Worm (Caenorhabditis elegans) whole organism, young adult: Measurements from ENCODE around the gene Y48A6B.3.
A peak's percentile ranks its signal among the peaks of the same experiment; 100 is the strongest.

Experiments used
- B0019.2 ChIP-seq: fragments of 200-800 bp; sonication (Bioruptor generic); conservative IDR thresholded peaks from 2 replicates; pipeline ENCODE4 v1.3.6; 2022; ENCODE audit warnings: missing genetic modification reagents, missing genetic modification characterization, missing compliant biosample characterization
- C06A6.2 ChIP-seq: fragments of 200-800 bp; sonication (Bioruptor generic); conservative IDR thresholded peaks from 2 replicates; pipeline ENCODE4 v1.3.6; 2022; ENCODE audit warnings: missing genetic modification characterization, missing compliant biosample characterization
- F39B2.1 ChIP-seq: fragments of 200-800 bp; sonication (Bioruptor generic); IDR thresholded peaks from 2 replicates; pipeline ENCODE4 v1.3.6; 2022; ENCODE audit warnings: missing genetic modification reagents, missing genetic modification characterization, missing compliant biosample characterization
- F57A8.1 ChIP-seq: fragments of 200-800 bp; sonication (Bioruptor generic); optimal IDR thresholded peaks from 2 replicates; lab custom pipeline; 2018; ENCODE audit warnings: mild to moderate bottlenecking, missing genetic modification characterization, moderate library complexity, missing compliant biosample characterization
- K12H6.12 ChIP-seq: fragments of 200-800 bp; sonication (Bioruptor generic); optimal IDR thresholded peaks from 2 replicates; lab custom pipeline; 2018; ENCODE audit warnings: mild to moderate bottlenecking, missing genetic modification characterization, missing compliant biosample characterization
- T07F8.4 ChIP-seq: sonication (generic microtip); optimal IDR thresholded peaks from 2 replicates; lab custom pipeline; 2016; ENCODE audit warnings: mild to moderate bottlenecking, missing genetic modification characterization, moderate library complexity, missing compliant biosample characterization
- Y53G8AR.9 ChIP-seq: fragments of 200-800 bp; sonication (Bioruptor generic); conservative IDR thresholded peaks from 2 replicates; pipeline ENCODE4 v1.3.6; 2022; ENCODE audit warnings: missing genetic modification reagents, missing genetic modification characterization, missing compliant biosample characterization
- Y67H2A.10 ChIP-seq: fragments of 200-800 bp; sonication (Bioruptor generic); conservative IDR thresholded peaks from 2 replicates; pipeline ENCODE4 v1.3.6; 2022; ENCODE audit warnings: missing genetic modification reagents, missing genetic modification characterization, missing compliant biosample characterization
- Y95B8A.8 ChIP-seq: fragments of 200-800 bp; sonication (Bioruptor generic); IDR thresholded peaks from 2 replicates; pipeline ENCODE4 v1.3.6; 2022; ENCODE audit warnings: missing genetic modification reagents, missing genetic modification characterization, missing compliant biosample characterization
- ZK185.1 ChIP-seq: sonication (generic microtip); optimal IDR thresholded peaks from 2 replicates; lab custom pipeline; 2016; ENCODE audit warnings: mild to moderate bottlenecking, missing genetic modification characterization, missing compliant biosample characterization; ENCODE audit not compliant: poor library complexity, severe bottlenecking
- akir-1 ChIP-seq: fragments of 200-800 bp; sonication (Bioruptor generic); optimal IDR thresholded peaks from 2 replicates; lab custom pipeline; 2018; ENCODE audit warnings: mild to moderate bottlenecking, missing genetic modification characterization, moderate library complexity, missing compliant biosample characterization
- aptf-2 ChIP-seq: fragments of 200-800 bp; sonication (Bioruptor generic); conservative IDR thresholded peaks from 2 replicates; pipeline ENCODE4 v1.3.6; 2022; ENCODE audit warnings: missing genetic modification reagents, missing genetic modification characterization, missing compliant biosample characterization
- aptf-3 ChIP-seq: fragments of 200-800 bp; sonication (Bioruptor generic); IDR thresholded peaks from 2 replicates; pipeline ENCODE4 v1.3.6; 2022; ENCODE audit warnings: missing genetic modification characterization, missing compliant biosample characterization
- athp-1 ChIP-seq: sonication (generic microtip); optimal IDR thresholded peaks from 2 replicates; lab custom pipeline; 2017; ENCODE audit warnings: mild to moderate bottlenecking, missing genetic modification characterization, missing compliant biosample characterization
- attf-6 ChIP-seq: fragments of 200-800 bp; sonication (Bioruptor generic); IDR thresholded peaks from 2 replicates; pipeline ENCODE4 v1.3.6; 2022; ENCODE audit warnings: missing genetic modification reagents, missing genetic modification characterization, missing compliant biosample characterization
- cebp-1 ChIP-seq, 2 experiments: fragments of 200-800 bp in 1 of 2; sonication (Bioruptor generic) in 1 of 2; sonication (generic microtip) in 1 of 2; IDR thresholded peaks in 1 of 2; optimal IDR thresholded peaks in 1 of 2; 2 replicates each; pipeline versions ENCODE4 v1.3.6 to Lab custom; 2017 to 2022; ENCODE audit warnings: missing compliant biosample characterization in 2 of 2, missing genetic modification characterization in 2 of 2, mild to moderate bottlenecking in 1 of 2, missing genetic modification reagents in 1 of 2, moderate library complexity in 1 of 2
- ceh-58 ChIP-seq: fragments of 200-800 bp; sonication (Bioruptor generic); IDR thresholded peaks from 2 replicates; pipeline ENCODE4 v1.3.6; 2022; ENCODE audit warnings: missing genetic modification characterization, missing compliant biosample characterization
- ceh-91 ChIP-seq: fragments of 200-800 bp; sonication (Bioruptor generic); IDR thresholded peaks from 2 replicates; pipeline ENCODE4 v1.3.6; 2022; ENCODE audit warnings: missing genetic modification reagents, missing genetic modification characterization, missing compliant biosample characterization
- dox-1 ChIP-seq: fragments of 200-800 bp; sonication (Bioruptor generic); IDR thresholded peaks from 2 replicates; pipeline ENCODE4 v1.3.6; 2022; ENCODE audit warnings: missing genetic modification reagents, missing genetic modification characterization, missing compliant biosample characterization
- dpl-1 ChIP-seq: fragments of 150-350 bp; optimal IDR thresholded peaks from 2 replicates; lab custom pipeline; 2014; ENCODE audit warnings: missing biosample characterization, missing genetic modification reagents, missing genetic modification characterization
- efl-1 ChIP-seq: fragments of 150-350 bp; optimal IDR thresholded peaks from 2 replicates; lab custom pipeline; 2014; ENCODE audit warnings: missing biosample characterization, missing genetic modification reagents, missing genetic modification characterization
- egrh-3 ChIP-seq: fragments of 200-800 bp; sonication (Bioruptor generic); IDR thresholded peaks from 2 replicates; pipeline ENCODE4 v1.3.6; 2022; ENCODE audit warnings: missing genetic modification reagents, missing genetic modification characterization, missing compliant biosample characterization
- fkh-3 ChIP-seq: sonication (generic microtip); optimal IDR thresholded peaks from 2 replicates; lab custom pipeline; 2016; ENCODE audit warnings: mild to moderate bottlenecking, missing genetic modification characterization, missing compliant biosample characterization
- hlh-12 ChIP-seq: sonication (generic microtip); optimal IDR thresholded peaks from 2 replicates; lab custom pipeline; 2016; ENCODE audit warnings: missing genetic modification characterization, missing compliant biosample characterization
- lag-1 ChIP-seq: fragments of 200-800 bp; sonication (Bioruptor generic); IDR thresholded peaks from 2 replicates; pipeline ENCODE4 v1.3.6; 2022; ENCODE audit warnings: missing genetic modification reagents, missing genetic modification characterization, missing compliant biosample characterization
- lin-26 ChIP-seq: fragments of 200-800 bp; sonication (Bioruptor generic); IDR thresholded peaks from 2 replicates; pipeline ENCODE4 v1.3.6; 2022; ENCODE audit warnings: missing genetic modification reagents, missing genetic modification characterization, missing compliant biosample characterization
- lin-35 ChIP-seq, 3 experiments: fragments of 150-350 bp in 2 of 3; sonication (generic microtip) in 1 of 3; optimal IDR thresholded peaks; 2 replicates each; lab custom pipeline; 2014 to 2018; ENCODE audit warnings: missing biosample characterization in 3 of 3, missing genetic modification characterization in 3 of 3, missing genetic modification reagents in 3 of 3
- madf-3 ChIP-seq: fragments of 200-800 bp; sonication (Bioruptor generic); IDR thresholded peaks from 2 replicates; pipeline ENCODE4 v1.3.6; 2022; ENCODE audit warnings: missing genetic modification reagents, missing genetic modification characterization, missing compliant biosample characterization
- madf-6 ChIP-seq: fragments of 200-800 bp; sonication (Bioruptor generic); IDR thresholded peaks from 2 replicates; pipeline ENCODE4 v1.3.6; 2022; ENCODE audit warnings: missing genetic modification reagents, missing genetic modification characterization, missing compliant biosample characterization
- nfyb-1 ChIP-seq: fragments of 200-800 bp; sonication (Bioruptor generic); IDR thresholded peaks from 2 replicates; pipeline ENCODE4 v1.3.6; 2022; ENCODE audit warnings: missing genetic modification reagents, missing genetic modification characterization, missing compliant biosample characterization
- nhr-120 ChIP-seq: fragments of 200-800 bp; sonication (Bioruptor generic); IDR thresholded peaks from 2 replicates; pipeline ENCODE4 v1.3.6; 2022; ENCODE audit warnings: missing genetic modification characterization, missing compliant biosample characterization
- nhr-80 ChIP-seq: sonication (generic microtip); optimal IDR thresholded peaks from 2 replicates; lab custom pipeline; 2016; ENCODE audit warnings: missing genetic modification characterization, missing compliant biosample characterization
- pbrm-1 ChIP-seq: fragments of 200-800 bp; sonication (Bioruptor generic); IDR thresholded peaks from 2 replicates; pipeline ENCODE4 v1.3.6; 2022; ENCODE audit warnings: missing genetic modification reagents, missing genetic modification characterization, missing compliant biosample characterization
- pha-4 ChIP-seq: fragments of 150-350 bp; sonication (generic microtip); optimal IDR thresholded peaks from 2 replicates; lab custom pipeline; 2014; ENCODE audit warnings: missing biosample characterization, missing genetic modification reagents, missing genetic modification characterization
- repo-1 ChIP-seq: sonication (generic microtip); optimal IDR thresholded peaks from 2 replicates; lab custom pipeline; 2017; ENCODE audit warnings: mild to moderate bottlenecking, missing genetic modification characterization, missing compliant biosample characterization
- snpc-1.3 ChIP-seq: sonication (generic microtip); optimal IDR thresholded peaks from 2 replicates; lab custom pipeline; 2017; ENCODE audit warnings: missing genetic modification characterization, mild to moderate bottlenecking, missing compliant biosample characterization, antibody characterized with exemption, moderate library complexity, missing genotype, missing genetic modification reagents; ENCODE audit not compliant: insufficient read depth
- tbp1 ChIP-seq: fragments of 200-800 bp; sonication (Bioruptor generic); optimal IDR thresholded peaks from 2 replicates; lab custom pipeline; 2018; ENCODE audit warnings: mild to moderate bottlenecking, missing genetic modification characterization, missing compliant biosample characterization
- tbx-9 ChIP-seq: sonication (generic microtip); optimal IDR thresholded peaks from 2 replicates; lab custom pipeline; 2016; ENCODE audit warnings: borderline replicate concordance, missing genetic modification characterization, inconsistent platforms, missing compliant biosample characterization
- unc-130 ChIP-seq: sonication (generic microtip); optimal IDR thresholded peaks from 2 replicates; lab custom pipeline; 2016; ENCODE audit warnings: missing genetic modification reagents, missing genetic modification characterization, missing compliant biosample characterization
- zfh-2 ChIP-seq: fragments of 200-800 bp; sonication (Bioruptor generic); conservative IDR thresholded peaks from 2 replicates; pipeline ENCODE4 v1.3.6; 2022; ENCODE audit warnings: missing genetic modification reagents, missing genetic modification characterization, missing compliant biosample characterization
- ztf-18 ChIP-seq: sonication (generic microtip); optimal IDR thresholded peaks from 2 replicates; lab custom pipeline; 2016; ENCODE audit warnings: missing genotype, mild to moderate bottlenecking, missing genetic modification characterization, missing compliant biosample characterization
- ztf-22 ChIP-seq: fragments of 200-800 bp; sonication (Bioruptor generic); optimal IDR thresholded peaks from 2 replicates; lab custom pipeline; 2018; ENCODE audit warnings: mild to moderate bottlenecking, missing genetic modification characterization, moderate library complexity, missing compliant biosample characterization
- ztf-6 ChIP-seq: fragments of 200-800 bp; sonication (Bioruptor generic); IDR thresholded peaks from 2 replicates; pipeline ENCODE4 v1.3.6; 2022; ENCODE audit warnings: missing genetic modification reagents, missing genetic modification characterization, missing compliant biosample characterization

Y48A6B.3 gene

DNA sequence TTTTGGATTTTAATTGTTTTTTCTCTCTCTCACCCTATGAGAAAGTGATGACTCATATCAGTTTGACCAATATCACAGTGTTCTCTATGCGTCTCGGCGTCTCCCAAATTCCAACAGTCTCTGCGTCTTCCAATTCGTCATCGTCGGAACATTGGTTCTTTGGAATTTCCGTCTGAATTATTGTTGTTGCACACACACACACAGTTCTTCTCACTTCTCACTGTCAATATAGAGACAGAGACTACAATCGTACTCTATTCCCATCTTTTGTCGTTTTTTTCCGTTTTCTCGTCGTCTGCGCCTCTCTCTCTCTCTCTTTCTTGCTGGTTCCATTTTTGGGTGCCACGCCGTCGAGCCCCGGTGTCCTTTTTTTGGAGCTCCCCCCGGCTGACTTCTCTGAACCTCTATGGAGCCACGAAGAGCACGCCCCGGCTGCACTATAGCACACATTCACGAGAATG, 42.7 kb downstream of the Y48A6B.3 start (continued):
- TF ChIP-seq unc-130 (GFP tag; lab: Kevin White, UChicago): no peak
- TF ChIP-seq egrh-3: no peak
- TF ChIP-seq nfyb-1: no peak
- TF ChIP-seq ztf-22: no peak
- peak; percentile 35 for TF ChIP-seq pha-4
- TF ChIP-seq ztf-6: no peak
- TF ChIP-seq dox-1 (GFP tag; lab: Robert Waterston, UW): peak; percentile 21; the same call in 1 of the 2 replicates
- peak; percentile 90 for TF ChIP-seq zfh-2
- TF ChIP-seq madf-6 (GFP tag; lab: Robert Waterston, UW): no peak
- TF ChIP-seq F39B2.1 (GFP tag; lab: Robert Waterston, UW): no peak
- peak; percentile 13 for TF ChIP-seq tbp1 (GFP tag; lab: Kevin White, UChicago)
- no peak for TF ChIP-seq Y95B8A.8
- TF ChIP-seq Y67H2A.10 (GFP tag; lab: Robert Waterston, UW): no peak

DNA sequence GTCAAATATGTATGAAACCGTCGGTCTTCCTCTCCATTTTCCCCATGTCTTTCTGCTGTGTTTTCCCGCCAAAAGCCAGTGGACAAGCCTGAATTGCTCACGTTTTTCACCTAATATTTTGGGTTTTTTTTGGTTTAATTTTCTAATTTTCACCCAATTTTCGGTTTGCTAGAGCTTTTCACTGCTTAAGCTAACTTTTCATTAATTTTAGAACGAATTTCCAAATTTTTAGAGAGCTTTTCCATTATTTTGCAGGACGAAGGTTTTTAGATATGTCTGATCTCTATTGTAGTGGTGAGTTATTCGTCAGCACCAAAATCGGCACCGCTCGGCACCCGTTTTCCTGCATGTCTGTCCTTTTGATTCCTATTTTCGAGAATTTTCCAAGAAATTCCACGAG, 45.6 kb downstream of the Y48A6B.3 start:
- TF ChIP-seq fkh-3 (tag; lab: Kevin White, UChicago) (no peak), repo-1 (tag; lab: Kevin White, UChicago) (no peak), F57A8.1 (no peak)

DNA sequence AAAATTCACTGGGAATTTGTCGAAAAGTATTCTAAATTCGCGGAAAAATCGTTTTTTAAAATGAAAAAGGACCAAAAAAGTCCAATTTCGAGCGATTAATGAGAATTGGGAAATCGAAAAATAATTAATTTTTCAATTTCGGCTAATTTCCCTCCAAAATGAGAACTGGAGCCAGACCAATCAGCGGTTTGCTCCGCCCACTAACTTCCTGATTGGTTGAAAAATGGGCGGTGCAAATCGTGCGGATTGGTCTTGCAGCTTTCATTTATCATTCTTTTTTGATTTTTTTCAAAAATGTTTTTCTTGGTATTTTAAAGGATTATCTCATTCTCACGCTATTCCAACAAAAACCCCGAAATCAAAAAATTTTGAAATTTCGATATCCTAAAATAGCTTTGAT, 46.0 kb downstream of the Y48A6B.3 start:
- TF ChIP-seq efl-1 (no peak), attf-6 (GFP tag; lab: Robert Waterston, UW) (no peak), aptf-3 (GFP tag; lab: Robert Waterston, UW) (no peak), nfyb-1 (no peak), hlh-12 (tag; lab: Kevin White, UChicago) (no peak), dox-1 (GFP tag; lab: Robert Waterston, UW) (no peak), Y53G8AR.9 (GFP tag; lab: Robert Waterston, UW) (no peak), T07F8.4 (tag; lab: Kevin White, UChicago) (no peak), madf-3 (GFP tag; lab: Robert Waterston, UW) (no peak), lin-26 (no peak), ztf-22 (no peak), nhr-120 (no peak), ztf-18 (tag; lab: Kevin White, UChicago) (no peak), ZK185.1 (tag; lab: Kevin White, UChicago) (no peak), C06A6.2 (GFP tag; lab: Robert Waterston, UW) (no peak), tbp1 (GFP tag; lab: Kevin White, UChicago) (no peak), K12H6.12 (no peak), F57A8.1 (no peak), snpc-1.3 (tag; lab: Kevin White, UChicago) (no peak), pbrm-1 (no peak)
- TF ChIP-seq, all 124 proteins: peak for 0

DNA sequence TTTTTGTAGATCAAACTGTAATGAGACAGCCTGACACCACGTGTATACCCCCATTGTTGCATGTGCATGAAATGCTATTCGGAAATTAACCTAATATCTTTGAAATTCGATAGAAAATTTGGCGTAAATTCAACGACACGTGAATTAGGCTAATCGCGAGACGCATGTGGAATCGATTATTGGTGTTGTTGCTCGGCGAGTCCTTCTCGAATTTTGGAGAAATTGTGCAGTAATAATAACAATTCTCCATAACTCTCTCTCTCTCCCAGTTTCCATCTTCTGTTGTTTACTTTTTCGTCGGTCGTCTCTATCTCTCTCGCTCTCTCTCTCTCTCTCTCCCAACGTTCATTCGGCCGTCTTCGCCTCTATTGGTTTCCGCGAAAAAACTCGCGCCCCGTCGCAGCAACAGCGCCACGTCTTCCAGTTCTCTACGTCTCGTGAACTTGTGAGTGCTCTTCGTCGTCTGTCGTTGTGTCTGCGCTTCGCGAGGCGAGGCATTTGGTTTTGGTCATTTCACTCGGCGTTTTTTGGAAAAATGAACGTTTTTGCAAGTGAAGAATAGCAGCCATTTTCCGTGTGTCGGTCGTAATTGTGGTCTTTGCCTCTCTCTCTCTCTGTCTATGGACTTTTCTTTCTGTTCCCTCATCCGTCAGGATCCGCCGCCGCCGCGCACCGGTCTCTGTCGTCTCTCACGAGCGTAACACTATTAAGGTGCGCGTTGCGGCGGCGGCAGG, 46.7 kb downstream of the Y48A6B.3 start:
- TF ChIP-seq akir-1 (GFP tag; lab: Kevin White, UChicago): no peak
- no peak for TF ChIP-seq Y67H2A.10 (GFP tag; lab: Robert Waterston, UW)
- TF ChIP-seq nhr-80: peak; percentile 77
- no peak for TF ChIP-seq tbx-9
- TF ChIP-seq ztf-18 (tag; lab: Kevin White, UChicago): peak; percentile 36
- no peak for TF ChIP-seq madf-3 (GFP tag; lab: Robert Waterston, UW)
- no peak for TF ChIP-seq dpl-1 (GFP tag; lab: Kevin White, UChicago)
- TF ChIP-seq lin-35 (GFP tag; optimal IDR thresholded peaks at IDR 0.05; lab: Kevin White, UChicago): peak in 1 of 3 experiments; percentile 44
- TF ChIP-seq ztf-6: no peak
- no peak for TF ChIP-seq athp-1 (tag; lab: Kevin White, UChicago)
- no peak for TF ChIP-seq Y53G8AR.9 (GFP tag; lab: Robert Waterston, UW)
- no peak for TF ChIP-seq attf-6 (GFP tag; lab: Robert Waterston, UW)
- no peak for TF ChIP-seq aptf-2 (GFP tag; lab: Robert Waterston, UW)
- no peak for TF ChIP-seq cebp-1 (GFP tag; IDR thresholded peaks at IDR 0.05; lab: Robert Waterston, UW)
- peak; percentile 75 for TF ChIP-seq cebp-1 (tag; optimal IDR thresholded peaks at IDR 0.05; lab: Kevin White, UChicago)
- TF ChIP-seq ceh-58 (GFP tag; lab: Robert Waterston, UW): no peak
- no peak for TF ChIP-seq B0019.2 (GFP tag; lab: Robert Waterston, UW)
- TF ChIP-seq ceh-91 (GFP tag; lab: Robert Waterston, UW): no peak
- no peak for TF ChIP-seq lag-1 (GFP tag; lab: Robert Waterston, UW)
